Fruit fly (Drosophila melanogaster) whole organism, embryonic: Measurements from ENCODE around the gene CG7551.

Experiments used
- Antp ChIP-seq: fragments of 200-800 bp; sonication (Bioruptor generic); optimal IDR thresholded peaks from 3 replicates; lab custom pipeline; 2016; ENCODE audit warnings: missing biosample characterization, missing genetic modification characterization
- CG10366 ChIP-seq: fragments of 200-800 bp; sonication (Bioruptor generic); IDR thresholded peaks from 2 replicates; pipeline ENCODE4 v1.3.6; 2022; ENCODE audit warnings: missing biosample characterization, missing genetic modification characterization
- CG12744 ChIP-seq: fragments of 200-800 bp; sonication (Bioruptor generic); optimal IDR thresholded peaks from 2 replicates; lab custom pipeline; 2016; ENCODE audit warnings: missing biosample characterization, missing genetic modification characterization
- CG13624 ChIP-seq: fragments of 200-800 bp; sonication (Bioruptor generic); optimal IDR thresholded peaks from 2 replicates; lab custom pipeline; 2016; ENCODE audit warnings: missing biosample characterization, missing genetic modification characterization
- CG14860 ChIP-seq: fragments of 200-800 bp; sonication (Bioruptor generic); IDR thresholded peaks from 3 replicates; pipeline ENCODE4 v1.3.6; 2022; ENCODE audit warnings: missing biosample characterization, missing genetic modification characterization; ENCODE audit not compliant: partially characterized antibody
- CG30403 ChIP-seq: fragments of 200-800 bp; sonication (Bioruptor generic); optimal IDR thresholded peaks from 3 replicates; lab custom pipeline; 2016; ENCODE audit warnings: missing biosample characterization, missing genetic modification characterization
- CG33213 ChIP-seq: fragments of 200-800 bp; sonication (Bioruptor generic); optimal IDR thresholded peaks from 3 replicates; lab custom pipeline; 2016; ENCODE audit warnings: missing biosample characterization, missing genetic modification characterization
- CG34376 ChIP-seq: fragments of 200-800 bp; sonication (Bioruptor generic); optimal IDR thresholded peaks from 2 replicates; lab custom pipeline; 2018; ENCODE audit warnings: missing biosample characterization, mild to moderate bottlenecking, missing genetic modification characterization
- CG4360 ChIP-seq: fragments of 200-800 bp; sonication (Bioruptor generic); IDR thresholded peaks from 2 replicates; pipeline ENCODE4 v1.3.6; 2022; ENCODE audit warnings: missing biosample characterization, missing genetic modification characterization
- CG4404 ChIP-seq: fragments of 200-800 bp; sonication (Bioruptor generic); IDR thresholded peaks from 2 replicates; pipeline ENCODE4 v1.3.6; 2022; ENCODE audit warnings: missing biosample characterization, missing genetic modification characterization
- CG4617 ChIP-seq: fragments of 200-800 bp; sonication (Bioruptor generic); optimal IDR thresholded peaks from 3 replicates; lab custom pipeline; 2016; ENCODE audit warnings: missing biosample characterization, missing genetic modification characterization, borderline replicate concordance
- CG4854 ChIP-seq: fragments of 200-800 bp; sonication (Bioruptor generic); optimal IDR thresholded peaks from 2 replicates; lab custom pipeline; 2016; ENCODE audit warnings: missing biosample characterization, missing genetic modification characterization, inconsistent platforms
- CG6765 ChIP-seq: fragments of 200-800 bp; sonication (Bioruptor generic); optimal IDR thresholded peaks from 3 replicates; lab custom pipeline; 2017; ENCODE audit warnings: missing biosample characterization, mild to moderate bottlenecking, missing genetic modification characterization
- CG9437 ChIP-seq: fragments of 200-800 bp; sonication (Bioruptor generic); optimal IDR thresholded peaks from 2 replicates; lab custom pipeline; 2018; ENCODE audit warnings: missing biosample characterization, mild to moderate bottlenecking, missing genetic modification characterization
- CTCF ChIP-seq: fragments of 200-800 bp; sonication (Bioruptor generic); optimal IDR thresholded peaks from 2 replicates; lab custom pipeline; 2017; ENCODE audit warnings: missing biosample characterization, mild to moderate bottlenecking, missing genetic modification characterization, moderate library complexity
- Dbx ChIP-seq: fragments of 200-800 bp; sonication (Bioruptor generic); IDR thresholded peaks from 3 replicates; pipeline ENCODE4 v1.3.6; 2022; ENCODE audit warnings: missing biosample characterization, missing genetic modification characterization
- Doc3 ChIP-seq: fragments of 200-800 bp; sonication (Bioruptor generic); IDR thresholded peaks from 3 replicates; pipeline ENCODE4 v1.3.6; 2022; ENCODE audit warnings: missing biosample characterization, missing genetic modification characterization; ENCODE audit not compliant: partially characterized antibody
- Drgx ChIP-seq: fragments of 200-800 bp; sonication (Bioruptor generic); IDR thresholded peaks from 2 replicates; pipeline ENCODE4 v1.3.6; 2022; ENCODE audit warnings: missing biosample characterization, missing genetic modification characterization
- E2f2 ChIP-seq: fragments of 200-800 bp; sonication (Bioruptor generic); IDR thresholded peaks from 2 replicates; pipeline ENCODE4 v1.3.6; 2022; ENCODE audit warnings: missing biosample characterization, missing genetic modification characterization
- H15 ChIP-seq: fragments of 200-800 bp; sonication (Bioruptor generic); IDR thresholded peaks from 3 replicates; pipeline ENCODE4 v1.3.6; 2022; ENCODE audit warnings: missing biosample characterization, missing genetic modification characterization
- Lim3 ChIP-seq: fragments of 200-800 bp; sonication (Bioruptor generic); IDR thresholded peaks from 2 replicates; pipeline ENCODE4 v1.3.6; 2022; ENCODE audit warnings: missing biosample characterization, missing genetic modification characterization
- MBD-R2 ChIP-seq: fragments of 200-800 bp; sonication (Bioruptor generic); IDR thresholded peaks from 2 replicates; pipeline ENCODE4 v1.3.6; 2022; ENCODE audit warnings: missing biosample characterization, missing genetic modification characterization
- MESR4 ChIP-seq: fragments of 200-800 bp; sonication (Bioruptor generic); optimal IDR thresholded peaks from 2 replicates; lab custom pipeline; 2018; ENCODE audit warnings: missing biosample characterization, mild to moderate bottlenecking, missing genetic modification characterization, moderate library complexity
- Mad ChIP-seq: fragments of 200-800 bp; sonication (Bioruptor generic); optimal IDR thresholded peaks from 2 replicates; lab custom pipeline; 2016; ENCODE audit warnings: missing biosample characterization, missing genetic modification characterization
- Med ChIP-seq: fragments of 200-800 bp; sonication (Bioruptor generic); peaks from one replicate; lab custom pipeline; 2016; ENCODE audit warnings: missing biosample characterization, missing genetic modification characterization, mild to moderate bottlenecking, inconsistent platforms, moderate library complexity
- Meics ChIP-seq: fragments of 200-800 bp; sonication (Bioruptor generic); optimal IDR thresholded peaks from 2 replicates; lab custom pipeline; 2017; ENCODE audit warnings: missing biosample characterization, mild to moderate bottlenecking, missing genetic modification characterization
- NC2β ChIP-seq: fragments of 200-800 bp; sonication (Bioruptor generic); optimal IDR thresholded peaks from 2 replicates; lab custom pipeline; 2016; ENCODE audit warnings: missing biosample characterization, missing genetic modification characterization
- Oli ChIP-seq: fragments of 200-800 bp; sonication (Bioruptor generic); optimal IDR thresholded peaks from 2 replicates; lab custom pipeline; 2018; ENCODE audit warnings: missing biosample characterization, mild to moderate bottlenecking, missing genetic modification characterization, moderate library complexity
- Optix ChIP-seq: fragments of 200-800 bp; sonication (Bioruptor generic); IDR thresholded peaks from 3 replicates; pipeline ENCODE4 v1.3.6; 2022; ENCODE audit warnings: missing biosample characterization, missing genetic modification characterization
- ara ChIP-seq: fragments of 200-800 bp; sonication (Bioruptor generic); IDR thresholded peaks from 2 replicates; pipeline ENCODE4 v1.3.6; 2022; ENCODE audit warnings: missing biosample characterization, missing genetic modification characterization
- caup ChIP-seq: fragments of 200-800 bp; sonication (Bioruptor generic); optimal IDR thresholded peaks from 3 replicates; lab custom pipeline; 2017; ENCODE audit warnings: missing biosample characterization, mild to moderate bottlenecking, missing genetic modification characterization, moderate library complexity; ENCODE audit not compliant: severe bottlenecking
- cg ChIP-seq: fragments of 200-800 bp; sonication (Bioruptor generic); optimal IDR thresholded peaks from 3 replicates; lab custom pipeline; 2019; ENCODE audit warnings: missing biosample characterization, mild to moderate bottlenecking, missing genetic modification characterization, moderate library complexity
- crp ChIP-seq, 2 experiments: fragments of 200-800 bp; sonication (Bioruptor generic); optimal IDR thresholded peaks; 2 replicates in 1 of 2; 3 replicates in 1 of 2; lab custom pipeline; 2017; ENCODE audit warnings: missing biosample characterization in 2 of 2, missing genetic modification characterization in 2 of 2, mild to moderate bottlenecking in 1 of 2, moderate library complexity in 1 of 2
- exex ChIP-seq: fragments of 200-800 bp; sonication (Bioruptor generic); optimal IDR thresholded peaks from 4 replicates; lab custom pipeline; 2018; ENCODE audit warnings: missing biosample characterization, mild to moderate bottlenecking, missing genetic modification characterization, moderate library complexity
- gcm ChIP-seq: fragments of 200-800 bp; sonication (Bioruptor generic); optimal IDR thresholded peaks from 2 replicates; lab custom pipeline; 2019; ENCODE audit warnings: missing biosample characterization, mild to moderate bottlenecking, missing genetic modification characterization, moderate library complexity
- gsb-n ChIP-seq: fragments of 200-800 bp; sonication (Bioruptor generic); optimal IDR thresholded peaks from 3 replicates; lab custom pipeline; 2018; ENCODE audit warnings: missing biosample characterization, mild to moderate bottlenecking, missing genetic modification characterization
- kah ChIP-seq: fragments of 200-800 bp; sonication (Bioruptor generic); optimal IDR thresholded peaks from 2 replicates; lab custom pipeline; 2018; ENCODE audit warnings: missing biosample characterization, mild to moderate bottlenecking, missing genetic modification characterization
- kni ChIP-seq: fragments of 200-800 bp; sonication (Bioruptor generic); optimal IDR thresholded peaks from 3 replicates; lab custom pipeline; 2017; ENCODE audit warnings: mild to moderate bottlenecking, missing biosample characterization, missing genetic modification reagents, missing genetic modification characterization
- lilli ChIP-seq: fragments of 200-800 bp; sonication (Bioruptor generic); optimal IDR thresholded peaks from 3 replicates; lab custom pipeline; 2016; ENCODE audit warnings: missing biosample characterization, missing genetic modification characterization
- mirr ChIP-seq: fragments of 200-800 bp; sonication (Bioruptor generic); optimal IDR thresholded peaks from 3 replicates; lab custom pipeline; 2018; ENCODE audit warnings: missing biosample characterization, mild to moderate bottlenecking, missing genetic modification characterization
- prd ChIP-seq, 3 experiments: fragments of >200 bp in 2 of 3; fragments of 200-800 bp in 1 of 3; sonication (Bioruptor generic) in 1 of 3; optimal IDR thresholded peaks in 2 of 3; IDR thresholded peaks in 1 of 3; 2 replicates in 2 of 3; 3 replicates in 1 of 3; pipeline versions ENCODE4 v1.3.6 to Lab custom; 2017 to 2022; ENCODE audit warnings: missing biosample characterization in 1 of 3, missing genetic modification characterization in 1 of 3
- sisA ChIP-seq: fragments of 200-800 bp; sonication (Bioruptor generic); IDR thresholded peaks from 2 replicates; pipeline ENCODE4 v1.3.6; 2022; ENCODE audit warnings: missing biosample characterization, missing genetic modification characterization
- sna ChIP-seq: fragments of 200-800 bp; sonication (Bioruptor generic); IDR thresholded peaks from 2 replicates; pipeline ENCODE4 v1.3.6; 2022; ENCODE audit warnings: missing biosample characterization, missing genetic modification characterization; ENCODE audit not compliant: partially characterized antibody
- sob ChIP-seq: fragments of 200-800 bp; sonication (Bioruptor generic); IDR thresholded peaks from 2 replicates; pipeline ENCODE4 v1.3.6; 2022; ENCODE audit warnings: missing biosample characterization, missing genetic modification characterization
- sqz ChIP-seq: fragments of 200-800 bp; sonication (Bioruptor generic); optimal IDR thresholded peaks from 3 replicates; lab custom pipeline; 2018; ENCODE audit warnings: missing biosample characterization, mild to moderate bottlenecking, missing genetic modification characterization
- stwl ChIP-seq: fragments of 200-800 bp; sonication (Bioruptor generic); optimal IDR thresholded peaks from 3 replicates; lab custom pipeline; 2018; ENCODE audit warnings: missing biosample characterization, mild to moderate bottlenecking, missing genetic modification characterization, moderate library complexity
- unc-4 ChIP-seq: fragments of 200-800 bp; sonication (Bioruptor generic); IDR thresholded peaks from 2 replicates; pipeline ENCODE4 v1.3.6; 2022; ENCODE audit warnings: missing biosample characterization, missing genetic modification characterization; ENCODE audit not compliant: partially characterized antibody
- zen2 ChIP-seq: fragments of 200-800 bp; sonication (Bioruptor generic); IDR thresholded peaks from 3 replicates; pipeline ENCODE4 v1.3.6; 2022; ENCODE audit warnings: missing biosample characterization, missing genetic modification characterization; ENCODE audit not compliant: partially characterized antibody
- zfh2 ChIP-seq: fragments of 200-800 bp; sonication (Bioruptor generic); optimal IDR thresholded peaks from 2 replicates; lab custom pipeline; 2016; ENCODE audit warnings: missing biosample characterization, missing genetic modification characterization

Gene CG7551

dm6 chr3L:11441889-11442782 is 16.2 kb upstream of the CG7551 start (continued):
- TF ChIP-seq caup (GFP tag; lab: Kevin White, UChicago) (no peak), CG30403 (GFP tag; lab: Kevin White, UChicago) (no peak), mirr (peak; percentile 16), H15 (GFP tag; lab: Robert Waterston, UW) (no peak), ara (GFP tag; lab: Robert Waterston, UW) (no peak), CG12744 (GFP tag; lab: Kevin White, UChicago) (no peak), CTCF (GFP tag; lab: Kevin White, UChicago) (no peak), CG4360 (0 out of 2 replicates have a peak, but pooled peaks have one; percentile 6), sqz (GFP tag; lab: Kevin White, UChicago) (peak; percentile 70), Optix (GFP tag; lab: Robert Waterston, UW) (no peak), MBD-R2 (GFP tag; lab: Robert Waterston, UW) (no peak), sisA (no peak), CG4854 (GFP tag; lab: Kevin White, UChicago) (no peak), Mad (GFP tag; lab: Kevin White, UChicago) (no peak), CG4404 (no peak), CG13624 (GFP tag; lab: Kevin White, UChicago) (peak; percentile 22), CG4617 (GFP tag; lab: Kevin White, UChicago) (no peak), CG6765 (GFP tag; lab: Kevin White, UChicago) (no peak), Lim3 (GFP tag; lab: Robert Waterston, UW) (no peak), kah (GFP tag; lab: Kevin White, UChicago) (no peak), MESR4 (GFP tag; lab: Kevin White, UChicago) (no peak), zen2 (GFP tag; lab: Robert Waterston, UW) (no peak), sna (no peak), Meics (GFP tag; lab: Kevin White, UChicago) (peak; percentile 41), CG14860 (no peak), zfh2 (GFP tag; lab: Kevin White, UChicago) (no peak), gsb-n (tag; lab: Kevin White, UChicago) (no peak), Dbx (GFP tag; lab: Robert Waterston, UW) (no peak; the same call in 2 of the 3 replicates), Doc3 (GFP tag; lab: Robert Waterston, UW) (no peak), gcm (GFP tag; lab: Kevin White, UChicago) (no peak), CG33213 (GFP tag; lab: Kevin White, UChicago) (no peak), exex (tag; lab: Kevin White, UChicago) (peak; percentile 6), lilli (no peak), crp (GFP tag; optimal IDR thresholded peaks at IDR 0.05; lab: Kevin White, UChicago) (no peak), unc-4 (GFP tag; lab: Robert Waterston, UW) (no peak), stwl (tag; lab: Kevin White, UChicago) (no peak), CG34376 (GFP tag; lab: Kevin White, UChicago) (no peak), cg (GFP tag; lab: Kevin White, UChicago) (no peak), CG10366 (GFP tag; lab: Robert Waterston, UW) (no peak), Antp (no peak), Drgx (GFP tag; lab: Robert Waterston, UW) (peak; percentile 74), NC2β (no peak), kni (peak; percentile 5), CG9437 (GFP tag; lab: Kevin White, UChicago) (no peak), E2f2 (GFP tag; lab: Robert Waterston, UW) (no peak), prd (optimal IDR thresholded peaks at IDR 0.05; lab: Kevin White, UChicago) (no peak), prd (GFP tag; IDR thresholded peaks at IDR 0.05; lab: Robert Waterston, UW) (no peak), Oli (no peak), sob (GFP tag; lab: Robert Waterston, UW) (no peak), Med (peak; percentile 80)
